Fruit fly (Drosophila melanogaster): ENCODE data around the gene CG18628.

Gene CG18628

DNA sequence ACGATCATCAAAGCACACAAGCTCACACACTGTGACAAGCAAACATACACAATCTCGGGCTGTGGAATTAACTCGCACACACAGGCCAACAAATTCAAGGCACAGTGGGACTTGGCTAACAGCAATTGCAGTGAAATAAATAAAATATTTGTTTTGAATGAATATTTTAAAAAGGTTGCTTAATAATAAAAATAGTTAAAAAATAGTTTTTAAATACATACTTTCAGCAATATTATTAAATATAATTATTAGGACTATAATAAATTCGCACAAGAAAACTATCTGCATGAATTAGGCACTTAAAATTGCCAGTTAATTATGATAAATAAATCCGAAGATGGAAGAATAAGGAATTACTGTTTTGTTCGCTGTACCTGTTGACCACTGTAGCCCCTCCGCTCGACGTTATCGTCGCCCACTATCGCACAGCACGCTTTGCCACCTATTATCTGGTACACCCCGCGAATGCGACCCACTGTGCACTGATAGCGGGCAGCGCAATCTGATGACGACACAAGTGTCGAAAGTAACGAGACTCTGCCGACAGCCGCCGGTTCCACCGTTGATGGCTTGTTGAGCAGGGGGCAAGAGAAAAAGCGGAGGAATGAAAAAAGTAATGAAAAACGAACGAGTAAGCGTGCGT lies 43.3 kb downstream of the CG18628 start (continued):
- TF ChIP-seq Ravus (GFP tag; IDR thresholded peaks at IDR 0.05) (peak; percentile 90), disco-r (GFP tag; optimal IDR thresholded peaks at IDR 0.05) (peak; percentile 80), pho (GFP tag; optimal IDR thresholded peaks at IDR 0.05) (peak; percentile 87), NfI (GFP tag; optimal IDR thresholded peaks at IDR 0.05) (peak; percentile 96), CG15696 (tag; optimal IDR thresholded peaks at IDR 0.05) (peak; percentile 92), chm (GFP tag; IDR thresholded peaks at IDR 0.05) (peak; percentile 89), CG15269 (tag; optimal IDR thresholded peaks at IDR 0.05) (peak; percentile 99), CG18011 (GFP tag; optimal IDR thresholded peaks at IDR 0.05) (peak; percentile 89), CG8281 (tag; optimal IDR thresholded peaks at IDR 0.05) (peak; percentile 91), Nf-YC (tag; optimal IDR thresholded peaks at IDR 0.05) (peak; percentile 93), lab (GFP tag; optimal IDR thresholded peaks at IDR 0.05) (peak; percentile 99), CG9215 (GFP tag; IDR thresholded peaks at IDR 0.05) (peak; percentile 97), CG4820 (GFP tag; optimal IDR thresholded peaks at IDR 0.05) (peak; percentile 97), ftz-f1 (GFP tag; optimal IDR thresholded peaks at IDR 0.05) (peak; percentile 59), dimm (GFP tag; IDR thresholded peaks at IDR 0.05) (peak; percentile 91), CG4617 (GFP tag; optimal IDR thresholded peaks at IDR 0.05; ENCODE audit: borderline replicate concordance) (peak; percentile 91), btn (GFP tag; optimal IDR thresholded peaks at IDR 0.05) (peak; percentile 46), pzg (GFP tag; optimal IDR thresholded peaks at IDR 0.05) (peak; percentile 15), CG8089 (GFP tag; optimal IDR thresholded peaks at IDR 0.05) (peak; percentile 71), Blimp-1 (GFP tag; optimal IDR thresholded peaks at IDR 0.05) (peak; percentile 96), CG9437 (GFP tag; optimal IDR thresholded peaks at IDR 0.05) (peak; percentile 97), gcm2 (GFP tag; optimal IDR thresholded peaks at IDR 0.05) (peak; percentile 91), YL-1 (GFP tag; optimal IDR thresholded peaks at IDR 0.05) (peak; percentile 95), CG32767 (GFP tag; IDR thresholded peaks at IDR 0.05) (peak; percentile 98), exex (tag; optimal IDR thresholded peaks at IDR 0.05) (peak; percentile 91), Optix (GFP tag; IDR thresholded peaks at IDR 0.05) (peak; percentile 83), CG11247 (GFP tag; IDR thresholded peaks at IDR 0.05) (peak; percentile 94), so (GFP tag; IDR thresholded peaks at IDR 0.05) (peak; percentile 98), az2 (GFP tag; optimal IDR thresholded peaks at IDR 0.05) (peak; percentile 98), tio (GFP tag; optimal IDR thresholded peaks at IDR 0.05) (peak; percentile 99), chif (GFP tag; optimal IDR thresholded peaks at IDR 0.05) (peak; percentile 82 to 88), lmd (GFP tag; IDR thresholded peaks at IDR 0.05) (peak; percentile 99), klu (GFP tag; IDR thresholded peaks at IDR 0.05) (peak; percentile 97), crol (GFP tag; IDR thresholded peaks at IDR 0.05) (peak; percentile 97), Ets97D (GFP tag; optimal IDR thresholded peaks at IDR 0.05) (peak; percentile 35), salm (tag; optimal IDR thresholded peaks at IDR 0.05) (peak; percentile 96), Pdp1 (GFP tag; optimal IDR thresholded peaks at IDR 0.05) (peak; percentile 69 to 86), CG13296 (GFP tag; optimal IDR thresholded peaks at IDR 0.05) (peak; percentile 99), seq (GFP tag; IDR thresholded peaks at IDR 0.05) (peak; percentile 99), CG8388 (GFP tag; optimal IDR thresholded peaks at IDR 0.05) (peak; percentile 97), kah (GFP tag; optimal IDR thresholded peaks at IDR 0.05) (peak; percentile 95), crp (GFP tag; optimal IDR thresholded peaks at IDR 0.05) (peak in 1 of 2 experiments; percentile 72), ems (GFP tag; optimal IDR thresholded peaks at IDR 0.05) (peak; percentile 77), HLH3B (GFP tag; IDR thresholded peaks at IDR 0.05) (peak; percentile 98), tx (GFP tag; optimal IDR thresholded peaks at IDR 0.05) (peak; percentile 75), Nf-YB (GFP tag; optimal IDR thresholded peaks at IDR 0.05) (peak; percentile 89), unpg (GFP tag; optimal IDR thresholded peaks at IDR 0.05) (peak; percentile 96), sna (GFP tag; IDR thresholded peaks at IDR 0.05; ENCODE audit: partially characterized antibody) (no peak), CG1233 (GFP tag; optimal IDR thresholded peaks at IDR 0.05) (peak; percentile 98)
